Worm (Caenorhabditis elegans) whole organism, L4/young adult: ENCODE data around the gene Y17G7B.18.
"Not testable (repeated sequence)": the region's sequence is repeated elsewhere in the genome, so short reads cannot be mapped to it uniquely, and the experiment has no call there.

Experiments used
- W03F9.2 ChIP-seq: fragments of 150-350 bp; optimal IDR thresholded peaks from 2 replicates; lab custom pipeline; 2014; ENCODE audit warnings: missing biosample characterization, missing genetic modification characterization
- dao-5 ChIP-seq: sonication (generic microtip); optimal IDR thresholded peaks from 2 replicates; lab custom pipeline; 2016; ENCODE audit warnings: missing genotype, missing genetic modification characterization, moderate library complexity, missing compliant biosample characterization
- him-1 ChIP-seq: sonication (generic microtip); optimal IDR thresholded peaks from 2 replicates; lab custom pipeline; 2016; ENCODE audit warnings: missing genotype, missing genetic modification reagents, missing genetic modification characterization, missing compliant biosample characterization

Y17G7B.18 gene

DNA sequence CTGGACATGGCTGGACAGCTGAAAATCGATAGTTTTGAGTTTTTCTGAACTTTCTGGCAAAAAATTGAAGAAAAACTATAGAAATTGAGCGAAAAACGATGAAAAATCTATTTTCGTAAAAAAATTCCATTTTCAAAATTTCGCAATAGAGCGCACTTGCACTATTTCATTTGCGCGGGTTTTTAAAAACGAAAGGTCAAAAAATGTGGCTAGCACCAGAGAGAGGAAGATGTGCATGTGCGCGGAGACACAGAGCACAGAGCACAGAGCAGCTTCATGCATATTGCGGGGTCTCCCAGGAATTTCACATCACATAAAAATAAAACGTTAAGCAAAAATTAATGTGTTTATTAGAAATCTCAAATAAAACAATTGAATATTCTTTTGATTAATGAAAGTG lies at the start of gene Y17G7B.18:
Gene Y17G7B.18, minus strand, starts transcription at position 18 of the 400 bp plus-strand sequence.
- peak; percentile 35 for TF ChIP-seq him-1 (tag; lab: Kevin White, UChicago)
- peak; percentile 54 for TF ChIP-seq W03F9.2
- TF ChIP-seq dao-5, result no peak

DNA sequence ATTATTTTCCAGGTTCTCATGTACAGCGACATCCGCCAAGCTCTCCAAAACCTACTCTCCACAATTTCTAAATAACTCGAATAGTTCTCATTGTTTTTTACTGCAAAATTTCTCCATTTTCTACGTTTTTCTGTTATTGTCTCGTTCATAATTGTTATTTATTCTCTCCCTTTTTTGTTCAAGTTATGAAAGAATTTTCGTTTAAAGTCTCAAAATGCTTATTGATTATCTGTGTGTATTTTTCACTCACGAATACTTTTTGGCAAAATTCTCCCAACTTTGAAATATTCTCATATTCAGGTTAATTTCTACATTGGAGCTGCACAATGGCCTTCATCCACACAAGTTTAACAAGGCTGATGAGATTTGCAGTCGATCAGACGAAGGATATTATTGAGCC lies 46.5 kb upstream of the Y17G7B.18 start, which contains the start of gene Y57A10A.5:
Gene Y57A10A.5, plus strand, starts transcription at position 301 of the 400 bp plus-strand sequence.
- TF ChIP-seq him-1 (tag; lab: Kevin White, UChicago); W03F9.2; dao-5: not testable (repeated sequence)

DNA sequence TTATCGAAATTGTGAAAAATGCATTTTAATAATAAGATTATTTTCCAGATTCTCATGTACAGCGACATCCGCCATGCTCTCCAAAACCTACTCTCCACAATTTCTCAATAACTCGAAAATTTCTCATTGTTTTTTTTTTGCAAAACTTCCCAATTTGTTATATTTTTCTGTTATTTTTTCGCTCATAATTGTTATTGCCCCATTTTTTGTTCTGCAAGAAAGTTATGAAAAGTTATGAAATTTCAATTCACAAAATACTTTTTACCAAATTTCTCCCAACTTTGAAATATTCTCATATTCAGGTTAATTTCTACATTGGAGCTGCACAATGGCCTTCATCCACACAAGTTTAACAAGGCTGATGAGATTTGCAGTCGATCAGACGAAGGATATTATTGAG lies 44.0 kb upstream of the Y17G7B.18 start, which contains the start of gene Y57A10A.4:
Gene Y57A10A.4, plus strand, starts transcription at position 301 of the 400 bp plus-strand sequence.
- TF ChIP-seq W03F9.2; dao-5; him-1 (tag; lab: Kevin White, UChicago): not testable (repeated sequence)

DNA sequence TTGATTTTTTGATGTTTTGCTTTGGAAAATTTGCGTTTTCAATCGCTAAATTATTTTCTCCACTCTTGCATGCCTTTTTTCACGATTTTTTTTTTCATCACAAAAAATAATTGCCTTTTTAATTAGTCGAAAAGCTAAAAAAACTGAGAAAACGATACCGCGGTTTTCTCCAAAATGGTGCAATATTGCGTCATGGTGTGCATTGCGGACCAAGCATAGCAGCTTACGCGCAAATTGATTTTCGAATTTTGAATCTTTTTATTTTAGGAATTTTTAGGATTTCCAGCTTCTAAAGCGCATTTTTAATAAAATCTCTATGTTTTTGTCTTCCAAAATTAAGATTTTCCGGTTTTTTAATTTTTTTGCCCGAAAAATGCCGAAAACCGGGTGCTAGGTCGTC lies 42.6 kb upstream of the Y17G7B.18 start:
- TF ChIP-seq W03F9.2 (no peak), him-1 (tag; lab: Kevin White, UChicago) (no peak), dao-5 (no peak)

DNA sequence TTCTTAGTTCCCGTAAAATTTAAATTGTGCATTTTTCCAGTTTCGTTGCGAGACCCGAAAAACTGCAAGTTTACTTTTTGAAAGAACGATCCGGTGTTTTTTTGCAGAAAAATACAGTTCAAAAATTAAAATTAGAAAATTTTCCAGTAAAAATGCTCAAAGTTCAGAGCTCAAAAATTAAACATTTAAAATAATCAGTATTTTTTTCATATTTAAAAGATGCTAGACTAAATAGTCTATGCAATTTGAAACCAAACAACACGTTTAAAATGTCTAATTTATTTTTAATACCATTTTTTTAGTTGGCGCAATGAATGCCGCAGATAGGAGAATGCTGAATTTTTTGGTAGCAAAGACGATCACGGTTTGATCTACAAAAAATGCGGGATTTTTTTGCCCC lies 39.7 kb upstream of the Y17G7B.18 start, which contains the start of gene Y57A10A.2:
Gene Y57A10A.2, plus strand, starts transcription at position 301 of the 400 bp plus-strand sequence.
- no peak for TF ChIP-seq him-1 (tag; lab: Kevin White, UChicago)
- no peak for TF ChIP-seq dao-5
- no peak for TF ChIP-seq W03F9.2

DNA sequence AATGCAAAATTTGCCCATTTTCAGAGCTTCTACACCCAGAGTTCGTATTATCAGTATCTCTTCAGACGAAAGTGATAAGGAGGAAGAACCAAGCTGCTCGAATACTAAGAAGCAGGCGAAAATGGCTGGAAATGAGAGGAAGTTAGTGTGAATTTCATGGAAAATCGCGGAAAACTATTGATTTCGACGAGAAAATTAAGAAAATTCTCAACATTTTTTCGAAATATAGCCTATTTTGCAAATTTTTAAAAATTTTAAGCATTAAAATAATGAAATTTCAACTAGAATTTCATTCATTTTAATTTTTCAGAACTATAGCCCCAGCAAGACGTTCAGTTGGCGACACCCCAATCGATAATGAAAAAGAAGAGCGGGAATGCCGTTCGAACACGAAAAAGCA lies 35.9 kb upstream of the Y17G7B.18 start:
- TF ChIP-seq W03F9.2, result no peak
- TF ChIP-seq dao-5, result no peak
- no peak for TF ChIP-seq him-1 (tag; lab: Kevin White, UChicago)

DNA sequence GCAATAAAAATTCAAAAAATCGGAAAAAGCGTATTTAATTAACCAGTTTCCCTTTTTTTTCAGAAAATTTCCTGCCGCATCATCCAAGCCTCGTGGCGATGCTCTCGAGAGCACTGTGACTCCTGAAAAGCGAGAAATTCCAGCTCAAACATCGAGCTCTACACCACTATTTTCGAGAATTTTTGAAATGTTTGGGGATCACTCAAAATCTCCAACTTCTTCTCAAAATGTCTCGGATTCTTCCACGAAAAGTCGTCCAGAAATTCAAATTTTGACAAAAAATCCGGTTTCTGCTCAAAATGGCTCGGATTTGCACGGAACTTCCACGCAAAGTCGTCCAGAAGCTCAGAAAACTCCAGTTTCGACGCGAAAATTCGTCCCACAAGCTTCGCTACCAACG lies 30.3 kb upstream of the Y17G7B.18 start:
- no peak for TF ChIP-seq him-1 (tag; lab: Kevin White, UChicago)
- TF ChIP-seq dao-5, result no peak
- TF ChIP-seq W03F9.2, result no peak

DNA sequence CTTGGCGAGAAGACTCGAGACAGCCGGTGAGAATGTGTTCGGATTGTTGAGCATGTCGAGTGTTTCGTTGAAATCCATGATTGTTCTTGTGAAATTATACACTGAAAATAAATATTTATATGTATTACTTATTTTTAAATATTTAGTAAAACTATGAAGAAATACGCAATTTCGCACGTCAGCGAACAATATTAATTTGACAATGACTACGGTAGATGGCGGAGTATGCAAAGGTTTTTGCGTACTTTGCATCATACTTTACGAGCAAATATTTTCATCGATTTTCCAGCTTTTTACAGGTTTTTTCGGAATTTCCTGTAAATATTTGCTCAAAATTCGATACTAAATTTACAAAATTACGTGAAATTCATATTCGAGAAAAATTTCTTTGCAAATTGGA lies 23.2 kb upstream of the Y17G7B.18 start, which contains the start of gene set-24:
Gene set-24, minus strand, starts transcription at position 101 of the 400 bp plus-strand sequence.
- TF ChIP-seq W03F9.2 (no peak), dao-5 (no peak), him-1 (tag; lab: Kevin White, UChicago) (no peak)

DNA sequence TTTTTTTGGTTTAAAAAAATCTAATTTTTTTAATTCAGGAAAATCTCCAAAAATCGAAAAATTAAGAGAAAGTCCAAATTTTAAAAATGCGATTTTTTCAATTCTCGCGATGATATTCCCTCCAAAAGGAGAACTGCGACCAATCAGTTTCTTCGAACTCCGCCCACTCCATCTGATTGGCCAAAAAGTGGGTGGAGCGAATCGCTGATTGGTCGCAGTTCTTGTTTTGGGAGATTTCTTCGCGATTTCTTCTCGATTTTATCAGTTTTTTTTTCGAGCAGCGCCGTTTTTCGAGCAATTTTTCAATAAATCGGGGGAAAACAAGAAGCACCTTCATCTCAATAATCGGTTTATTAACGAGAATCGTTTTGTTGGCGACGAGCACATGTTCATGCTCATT lies 22.7 kb upstream of the Y17G7B.18 start:
- TF ChIP-seq him-1 (tag; lab: Kevin White, UChicago) (no peak), W03F9.2 (no peak), dao-5 (no peak)

DNA sequence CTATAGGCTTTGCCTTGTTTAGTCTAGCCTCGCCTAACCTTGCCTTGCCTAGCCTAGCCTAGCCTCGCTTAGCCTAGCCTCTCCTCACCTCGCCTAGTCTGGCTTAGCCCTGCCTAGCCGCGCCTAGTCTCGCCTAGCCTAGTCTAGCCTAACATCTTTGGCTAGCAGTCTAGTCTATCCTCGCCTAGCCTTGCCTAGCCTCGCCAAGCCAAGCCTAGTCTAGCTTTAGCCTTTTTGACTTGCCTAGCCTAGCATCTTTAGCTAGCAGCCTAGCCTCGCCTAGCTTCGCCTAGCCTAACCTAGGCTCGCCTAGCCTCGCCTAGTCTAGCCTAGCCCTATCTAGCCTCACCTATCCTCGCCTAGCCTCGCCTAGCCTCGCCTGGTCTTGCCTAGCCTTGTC lies 3.3 kb upstream of the Y17G7B.18 start:
- TF ChIP-seq W03F9.2, result no peak
- no peak for TF ChIP-seq dao-5
- no peak for TF ChIP-seq him-1 (tag; lab: Kevin White, UChicago)

DNA sequence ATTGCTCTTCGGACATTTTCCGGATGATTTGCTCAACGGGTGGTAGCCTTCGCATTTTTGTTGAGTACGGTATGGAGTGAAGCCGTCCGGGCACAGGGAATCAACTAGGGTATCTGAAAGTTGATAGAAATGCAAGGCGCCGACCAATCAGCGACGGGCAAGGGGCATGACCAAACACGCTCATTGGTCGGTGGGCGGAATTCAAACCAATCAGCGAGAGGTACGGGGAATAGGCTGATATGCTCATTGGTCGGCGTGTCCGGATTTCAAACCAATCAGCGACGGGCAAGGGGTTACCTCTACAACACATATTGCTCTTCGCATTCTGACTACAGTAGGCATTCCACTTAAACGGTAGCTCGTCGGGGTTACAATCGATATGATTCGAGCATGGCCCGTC lies 1.2 kb upstream of the Y17G7B.18 start:
- no peak for TF ChIP-seq W03F9.2
- TF ChIP-seq him-1 (tag; lab: Kevin White, UChicago), result no peak
- no peak for TF ChIP-seq dao-5

DNA sequence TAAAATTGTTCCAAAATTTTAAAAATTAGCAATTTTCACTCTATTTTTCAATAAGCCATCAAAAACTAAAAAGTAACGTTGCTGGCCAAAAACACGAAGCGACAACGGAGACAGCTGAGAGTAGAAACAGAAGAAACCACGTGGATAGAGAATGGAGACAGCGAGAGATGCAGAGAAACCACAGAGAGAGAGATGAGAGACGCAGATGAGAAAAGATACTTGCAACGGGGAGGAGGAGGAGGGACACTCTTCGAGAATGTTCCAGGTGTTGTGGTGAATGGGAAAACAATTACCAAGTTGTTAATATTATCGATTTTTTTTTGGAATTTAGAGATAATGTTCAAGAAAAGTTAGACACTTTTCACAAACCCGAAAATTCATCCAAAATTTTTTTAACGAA lies 5.3 kb downstream of the Y17G7B.18 start:
- peak; percentile 25 for TF ChIP-seq him-1 (tag; lab: Kevin White, UChicago)
- TF ChIP-seq dao-5, result no peak
- TF ChIP-seq W03F9.2, result peak; percentile 93

DNA sequence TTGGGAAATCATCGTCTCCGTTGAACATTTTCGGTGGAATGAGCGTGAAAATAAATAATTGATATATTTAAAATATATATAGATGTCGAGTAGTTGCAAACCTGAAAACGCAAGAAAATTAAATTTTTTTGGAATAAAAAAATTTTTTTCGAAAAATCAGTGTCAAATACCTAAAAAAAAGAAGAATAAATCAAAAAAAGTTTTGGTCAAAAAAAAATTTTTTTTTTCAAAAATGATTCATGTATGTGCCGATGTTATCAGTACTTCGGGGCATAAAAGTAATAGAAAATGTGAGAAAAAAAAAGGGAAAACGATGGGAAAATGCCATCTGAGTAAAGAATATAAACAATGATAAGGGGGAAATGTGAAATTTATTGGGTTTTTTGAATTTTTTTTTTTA lies 7.8 kb downstream of the Y17G7B.18 start, which contains the start of gene Y17G7B.17:
Gene Y17G7B.17, minus strand, starts transcription at position 101 of the 400 bp plus-strand sequence.
- TF ChIP-seq W03F9.2, result peak; percentile 17
- TF ChIP-seq him-1 (tag; lab: Kevin White, UChicago), result no peak
- no peak for TF ChIP-seq dao-5

DNA sequence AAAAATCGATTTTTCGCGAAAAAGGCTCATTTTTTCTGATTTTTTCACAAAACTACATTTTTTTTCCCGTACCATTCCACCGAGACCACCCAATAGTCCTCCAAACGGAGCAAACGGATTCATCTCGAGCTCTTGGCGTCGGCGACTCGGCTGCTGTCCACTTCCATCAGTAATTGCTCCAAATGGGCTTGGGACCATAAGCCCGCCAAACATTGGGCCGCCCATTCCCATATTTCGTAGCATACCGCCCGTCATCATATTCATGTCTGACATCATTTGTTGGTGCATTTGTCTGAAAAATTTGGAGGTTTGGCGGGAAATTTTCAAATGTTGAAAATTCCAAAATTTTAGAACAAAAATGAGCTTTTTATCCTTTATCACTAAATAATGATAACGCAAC lies 8.9 kb downstream of the Y17G7B.18 start:
- TF ChIP-seq dao-5 (no peak), him-1 (tag; lab: Kevin White, UChicago) (no peak), W03F9.2 (no peak)

DNA sequence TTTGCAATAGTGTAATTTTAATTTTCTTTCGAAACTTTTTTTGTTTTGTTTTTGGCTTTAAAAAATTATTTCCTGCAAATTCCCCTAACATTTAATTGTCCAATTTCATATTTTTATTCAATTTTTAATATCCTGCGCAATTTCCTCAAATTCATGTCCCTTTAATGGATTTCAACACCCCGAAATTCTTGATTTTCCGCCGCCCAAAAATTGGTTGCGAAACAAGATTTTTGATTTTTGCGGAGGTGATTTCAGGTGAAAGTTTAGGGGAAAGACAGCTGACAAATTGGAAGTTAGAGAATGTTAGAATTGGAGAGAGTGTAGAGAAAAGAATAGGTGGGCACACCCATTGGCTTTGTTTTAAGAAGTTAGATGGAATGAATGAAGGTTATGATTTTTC lies 12.6 kb downstream of the Y17G7B.18 start:
- TF ChIP-seq W03F9.2 (no peak), him-1 (tag; lab: Kevin White, UChicago) (no peak), dao-5 (no peak)
